Fruit fly (Drosophila melanogaster) whole organism, embryonic: ENCODE measurements around the gene ara.

Experiments
- Adf1 ChIP-seq: fragments of 200-800 bp; sonication (Bioruptor generic); IDR thresholded peaks from 2 replicates; pipeline ENCODE4 v1.3.6; 2022; ENCODE audit warnings: missing biosample characterization, missing genetic modification characterization
- Awh ChIP-seq: fragments of 200-800 bp; sonication (Bioruptor generic); IDR thresholded peaks from 2 replicates; pipeline ENCODE4, ENCODE4 v1.3.6; 2022; ENCODE audit warnings: missing biosample characterization, missing genetic modification characterization
- CG10321 ChIP-seq: fragments of 200-800 bp; sonication (Bioruptor generic); IDR thresholded peaks from 2 replicates; pipeline ENCODE4 v1.3.6; 2022; ENCODE audit warnings: missing biosample characterization, missing genetic modification characterization
- CG11247 ChIP-seq: fragments of 200-800 bp; sonication (Bioruptor generic); IDR thresholded peaks from 2 replicates; pipeline ENCODE4 v1.3.6; 2022; ENCODE audit warnings: missing biosample characterization, missing genetic modification characterization
- CG11398 ChIP-seq: fragments of 200-800 bp; sonication (Bioruptor generic); optimal IDR thresholded peaks from 2 replicates; lab custom pipeline; 2016; ENCODE audit warnings: missing biosample characterization, missing genetic modification characterization
- CG1529 ChIP-seq: fragments of 200-800 bp; sonication (Bioruptor generic); optimal IDR thresholded peaks from 3 replicates; lab custom pipeline; 2018; ENCODE audit warnings: missing biosample characterization, missing genetic modification characterization
- CG16813 ChIP-seq: fragments of 200-800 bp; sonication (Bioruptor generic); IDR thresholded peaks from 3 replicates; pipeline ENCODE4 v1.3.6; 2022; ENCODE audit warnings: missing biosample characterization, missing genetic modification characterization; ENCODE audit not compliant: partially characterized antibody
- CG17328 ChIP-seq: fragments of 200-800 bp; sonication (Bioruptor generic); IDR thresholded peaks from 2 replicates; pipeline ENCODE4 v1.3.6; 2022; ENCODE audit warnings: missing biosample characterization, missing genetic modification characterization
- CG1832 ChIP-seq: fragments of 200-800 bp; sonication (Bioruptor generic); optimal IDR thresholded peaks from 2 replicates; lab custom pipeline; 2017; ENCODE audit warnings: missing biosample characterization, mild to moderate bottlenecking, missing genetic modification characterization, inconsistent platforms
- CG32532 ChIP-seq: fragments of 200-800 bp; sonication (Bioruptor generic); IDR thresholded peaks from 2 replicates; pipeline ENCODE4 v1.3.6; 2022; ENCODE audit warnings: missing biosample characterization, missing genetic modification characterization
- CG4360 ChIP-seq: fragments of 200-800 bp; sonication (Bioruptor generic); IDR thresholded peaks from 2 replicates; pipeline ENCODE4 v1.3.6; 2022; ENCODE audit warnings: missing biosample characterization, missing genetic modification characterization
- CG5180 ChIP-seq: fragments of 200-800 bp; sonication (Bioruptor generic); optimal IDR thresholded peaks from 3 replicates; lab custom pipeline; 2017; ENCODE audit warnings: missing biosample characterization, missing genetic modification characterization, mild to moderate bottlenecking, moderate library complexity, missing genetic modification reagents
- CG6175 ChIP-seq: fragments of 200-800 bp; sonication (Bioruptor generic); IDR thresholded peaks from 3 replicates; pipeline ENCODE4 v1.3.6; 2022; ENCODE audit warnings: missing biosample characterization, missing genetic modification characterization
- CG8478 ChIP-seq: fragments of >200 bp; optimal IDR thresholded peaks from 2 replicates; lab custom pipeline; 2018
- CG8924 ChIP-seq: fragments of 200-800 bp; optimal IDR thresholded peaks from 3 replicates; lab custom pipeline; 2019; ENCODE audit warnings: missing biosample characterization, mild to moderate bottlenecking, missing genetic modification characterization, moderate library complexity
- CoRest ChIP-seq: fragments of 200-800 bp; sonication (Bioruptor generic); optimal IDR thresholded peaks from 3 replicates; lab custom pipeline; 2018; ENCODE audit warnings: missing biosample characterization, mild to moderate bottlenecking, missing genetic modification characterization, moderate library complexity
- Deaf1 ChIP-seq: fragments of 200-800 bp; optimal IDR thresholded peaks from 3 replicates; lab custom pipeline; 2019; ENCODE audit warnings: missing biosample characterization, mild to moderate bottlenecking, missing genetic modification characterization, moderate library complexity
- Dll ChIP-seq: fragments of 200-800 bp; sonication (Bioruptor generic); IDR thresholded peaks from 4 replicates; pipeline ENCODE4 v1.3.6; 2022; ENCODE audit warnings: missing biosample characterization, missing genetic modification characterization; ENCODE audit not compliant: partially characterized antibody
- Hr3 ChIP-seq: fragments of 200-800 bp; sonication (Bioruptor generic); optimal IDR thresholded peaks from 3 replicates; lab custom pipeline; 2016; ENCODE audit warnings: missing biosample characterization, missing genetic modification characterization
- Jarid2 ChIP-seq: fragments of 200-800 bp; sonication (Bioruptor generic); optimal IDR thresholded peaks from 3 replicates; lab custom pipeline; 2017; ENCODE audit warnings: mild to moderate bottlenecking, missing biosample characterization, missing genetic modification reagents, missing genetic modification characterization
- Med ChIP-seq: fragments of 200-800 bp; sonication (Bioruptor generic); peaks from one replicate; lab custom pipeline; 2016; ENCODE audit warnings: missing biosample characterization, missing genetic modification characterization, mild to moderate bottlenecking, inconsistent platforms, moderate library complexity
- Nf-YA ChIP-seq: fragments of 200-800 bp; sonication (Bioruptor generic); IDR thresholded peaks from 2 replicates; pipeline ENCODE4 v1.3.6; 2022; ENCODE audit warnings: missing biosample characterization, missing genetic modification characterization
- Nf-YB ChIP-seq: fragments of 200-800 bp; sonication (Bioruptor generic); optimal IDR thresholded peaks from 3 replicates; lab custom pipeline; 2019; ENCODE audit warnings: missing biosample characterization, mild to moderate bottlenecking, missing genetic modification characterization, moderate library complexity
- Nf-YC ChIP-seq: fragments of 200-800 bp; optimal IDR thresholded peaks from 3 replicates; lab custom pipeline; 2019; ENCODE audit warnings: missing biosample characterization, mild to moderate bottlenecking, missing genetic modification characterization, moderate library complexity
- Scr ChIP-seq: fragments of 200-800 bp; sonication (Bioruptor generic); IDR thresholded peaks from 2 replicates; pipeline ENCODE4 v1.3.6; 2022; ENCODE audit warnings: missing biosample characterization, missing genetic modification characterization; ENCODE audit not compliant: partially characterized antibody
- ara ChIP-seq: fragments of 200-800 bp; sonication (Bioruptor generic); IDR thresholded peaks from 2 replicates; pipeline ENCODE4 v1.3.6; 2022; ENCODE audit warnings: missing biosample characterization, missing genetic modification characterization
- cg ChIP-seq: fragments of 200-800 bp; sonication (Bioruptor generic); optimal IDR thresholded peaks from 3 replicates; lab custom pipeline; 2019; ENCODE audit warnings: missing biosample characterization, mild to moderate bottlenecking, missing genetic modification characterization, moderate library complexity
- ci ChIP-seq: fragments of 200-800 bp; sonication (Bioruptor generic); IDR thresholded peaks from 3 replicates; pipeline ENCODE4 v1.3.6; 2022; ENCODE audit warnings: missing biosample characterization, missing genetic modification characterization
- croc ChIP-seq: fragments of 200-800 bp; sonication (Bioruptor generic); conservative IDR thresholded peaks from 3 replicates; pipeline ENCODE4 v1.3.6; 2022; ENCODE audit warnings: missing biosample characterization, missing genetic modification characterization
- crol ChIP-seq: fragments of 200-800 bp; sonication (Bioruptor generic); IDR thresholded peaks from 2 replicates; pipeline ENCODE4 v1.3.6; 2022; ENCODE audit warnings: missing biosample characterization, missing genetic modification characterization
- ems ChIP-seq: fragments of 200-800 bp; sonication (Bioruptor generic); optimal IDR thresholded peaks from 3 replicates; lab custom pipeline; 2016; ENCODE audit warnings: missing biosample characterization, missing genetic modification characterization
- fd102C ChIP-seq: fragments of 200-800 bp; sonication (Bioruptor generic); optimal IDR thresholded peaks from 2 replicates; lab custom pipeline; 2018; ENCODE audit warnings: missing biosample characterization, mild to moderate bottlenecking, missing genetic modification characterization, moderate library complexity
- gcm2 ChIP-seq: fragments of 200-800 bp; sonication (Bioruptor generic); optimal IDR thresholded peaks from 2 replicates; lab custom pipeline; 2016; ENCODE audit warnings: missing biosample characterization, missing genetic modification characterization
- hkb ChIP-seq, 2 experiments: fragments of 200-800 bp in 1 of 2; fragments of >200 bp in 1 of 2; sonication (Bioruptor generic) in 1 of 2; IDR thresholded peaks in 1 of 2; optimal IDR thresholded peaks in 1 of 2; 2 replicates each; pipeline versions ENCODE4 v1.3.6 to Lab custom; 2017 to 2022; ENCODE audit warnings: missing biosample characterization in 1 of 2, missing genetic modification characterization in 1 of 2
- insv ChIP-seq, 2 experiments: fragments of 200-800 bp; sonication (Bioruptor generic); optimal IDR thresholded peaks; 3 replicates each; lab custom pipeline; 2016 to 2018; ENCODE audit warnings: missing biosample characterization in 2 of 2, missing genetic modification characterization in 2 of 2
- jing ChIP-seq: fragments of 200-800 bp; sonication (Bioruptor generic); optimal IDR thresholded peaks from 2 replicates; lab custom pipeline; 2018; ENCODE audit warnings: missing biosample characterization, mild to moderate bottlenecking, missing genetic modification characterization
- kni ChIP-seq: fragments of 200-800 bp; sonication (Bioruptor generic); optimal IDR thresholded peaks from 3 replicates; lab custom pipeline; 2017; ENCODE audit warnings: mild to moderate bottlenecking, missing biosample characterization, missing genetic modification reagents, missing genetic modification characterization
- lov ChIP-seq, 2 experiments: fragments of 200-800 bp in 1 of 2; fragments of >200 bp in 1 of 2; sonication (Bioruptor generic) in 1 of 2; IDR thresholded peaks in 1 of 2; optimal IDR thresholded peaks in 1 of 2; 2 replicates in 1 of 2; 3 replicates in 1 of 2; pipeline versions ENCODE4 v1.3.6 to Lab custom; 2017 to 2022; ENCODE audit warnings: missing biosample characterization in 1 of 2, missing genetic modification characterization in 1 of 2
- nerfin-1 ChIP-seq: fragments of 200-800 bp; sonication (Bioruptor generic); optimal IDR thresholded peaks from 3 replicates; lab custom pipeline; 2019; ENCODE audit warnings: missing biosample characterization, mild to moderate bottlenecking, missing genetic modification characterization, moderate library complexity
- nmo ChIP-seq: fragments of 200-800 bp; sonication (Bioruptor generic); optimal IDR thresholded peaks from 2 replicates; lab custom pipeline; 2018; ENCODE audit warnings: missing biosample characterization, mild to moderate bottlenecking, missing genetic modification characterization, moderate library complexity
- oc ChIP-seq: fragments of 200-800 bp; sonication (Bioruptor generic); optimal IDR thresholded peaks from 2 replicates; lab custom pipeline; 2018; ENCODE audit warnings: missing biosample characterization, mild to moderate bottlenecking, missing genetic modification characterization, moderate library complexity
- prd ChIP-seq, 3 experiments: fragments of >200 bp in 2 of 3; fragments of 200-800 bp in 1 of 3; sonication (Bioruptor generic) in 1 of 3; optimal IDR thresholded peaks in 2 of 3; IDR thresholded peaks in 1 of 3; 2 replicates in 2 of 3; 3 replicates in 1 of 3; pipeline versions ENCODE4 v1.3.6 to Lab custom; 2017 to 2022; ENCODE audit warnings: missing biosample characterization in 1 of 3, missing genetic modification characterization in 1 of 3
- sd ChIP-seq: fragments of 200-800 bp; sonication (Bioruptor generic); optimal IDR thresholded peaks from 3 replicates; lab custom pipeline; 2018; ENCODE audit warnings: missing biosample characterization, mild to moderate bottlenecking, missing genetic modification characterization, moderate library complexity
- sens ChIP-seq: fragments of 200-800 bp; sonication (Bioruptor generic); peaks from one replicate; lab custom pipeline; 2016; ENCODE audit warnings: missing biosample characterization, missing genetic modification characterization
- seq ChIP-seq: fragments of 200-800 bp; sonication (Bioruptor generic); IDR thresholded peaks from 2 replicates; pipeline ENCODE4 v1.3.6; 2022; ENCODE audit warnings: missing biosample characterization, missing genetic modification characterization
- sna ChIP-seq: fragments of 200-800 bp; sonication (Bioruptor generic); IDR thresholded peaks from 2 replicates; pipeline ENCODE4 v1.3.6; 2022; ENCODE audit warnings: missing biosample characterization, missing genetic modification characterization; ENCODE audit not compliant: partially characterized antibody
- sr ChIP-seq: fragments of 200-800 bp; sonication (Bioruptor generic); IDR thresholded peaks from 3 replicates; pipeline ENCODE4 v1.3.6; 2022; ENCODE audit warnings: missing biosample characterization, missing genetic modification characterization
- vvl ChIP-seq: fragments of 200-800 bp; sonication (Bioruptor generic); IDR thresholded peaks from 2 replicates; pipeline ENCODE4 v1.3.6; 2022; ENCODE audit warnings: missing biosample characterization, missing genetic modification characterization

Gene ara

DNA sequence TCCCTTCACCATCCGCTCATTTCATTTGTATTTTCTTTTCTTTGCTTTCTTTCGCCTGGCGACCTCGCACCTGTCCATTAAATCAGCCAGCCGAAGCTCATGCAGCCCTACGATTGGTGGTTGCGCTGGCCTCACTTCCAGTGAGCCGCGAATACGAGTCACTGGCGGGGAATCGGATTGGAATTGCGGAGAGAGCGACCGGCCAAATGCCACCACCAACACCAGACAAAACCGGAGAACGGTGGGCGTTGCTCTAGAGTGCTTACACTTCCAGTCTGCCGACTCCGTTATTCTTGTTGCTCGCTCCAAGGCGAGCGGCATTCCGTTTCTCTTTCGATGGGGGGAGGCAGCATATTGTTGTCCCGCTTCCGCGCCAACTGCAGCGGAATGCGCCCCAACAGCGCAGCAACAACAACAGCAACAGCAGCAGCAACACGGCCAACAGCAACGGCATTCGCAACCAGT is at the start of gene ara:
ara (plus strand) TSS at position 461 of the 465 bp plus-strand sequence.
- TF ChIP-seq sens (GFP tag; lab: Kevin White, UChicago) = peak; percentile 53
- TF ChIP-seq jing (GFP tag; lab: Kevin White, UChicago) = no peak
- TF ChIP-seq ara (GFP tag; lab: Robert Waterston, UW) = peak; percentile 32; the same call in 1 of the 2 replicates
- no peak for TF ChIP-seq lov (optimal IDR thresholded peaks at IDR 0.05; lab: Kevin White, UChicago)
- peak; percentile 23; the same call in 1 of the 3 replicates for TF ChIP-seq lov (GFP tag; IDR thresholded peaks at IDR 0.05; lab: Robert Waterston, UW)
- TF ChIP-seq CG8478 = peak; percentile 75
- peak; percentile 53 for TF ChIP-seq Jarid2
- TF ChIP-seq Nf-YA = peak; percentile 74
- peak; percentile 10; the same call in 1 of the 2 replicates for TF ChIP-seq CG32532
- TF ChIP-seq Scr = 0 out of 2 replicates have a peak, but pooled peaks have one; percentile 14
- peak; percentile 31 for TF ChIP-seq cg (GFP tag; lab: Kevin White, UChicago)
- TF ChIP-seq fd102C (GFP tag; lab: Kevin White, UChicago) = no peak
- peak in 1 of 2 experiments; percentile 24 for TF ChIP-seq insv (GFP tag; optimal IDR thresholded peaks at IDR 0.05; lab: Kevin White, UChicago)
- peak; percentile 81 for TF ChIP-seq CG1832 (GFP tag; lab: Kevin White, UChicago)
- TF ChIP-seq CG4360 = peak; percentile 95
- TF ChIP-seq nerfin-1 (tag; lab: Kevin White, UChicago) = peak; percentile 93
- TF ChIP-seq vvl (GFP tag; lab: Robert Waterston, UW) = 0 out of 2 replicates have a peak, but pooled peaks have one; percentile 20
- 0 out of 3 replicates have a peak, but pooled peaks have one; percentile 16 for TF ChIP-seq CG6175
- no peak for TF ChIP-seq CG11247
- peak; percentile 62 for TF ChIP-seq crol
- no peak for TF ChIP-seq Awh (GFP tag; lab: Robert Waterston, UW)
- TF ChIP-seq sd (tag; lab: Kevin White, UChicago) = peak; percentile 99
- peak; percentile 1 for TF ChIP-seq nmo (GFP tag; lab: Kevin White, UChicago)
- TF ChIP-seq croc (GFP tag; lab: Robert Waterston, UW) = no peak
- no peak for TF ChIP-seq CG17328 (GFP tag; lab: Robert Waterston, UW)
- peak; percentile 38; the same call in 1 of the 2 replicates for TF ChIP-seq Adf1 (GFP tag; lab: Robert Waterston, UW)
- peak; percentile 52 for TF ChIP-seq Med (GFP tag; lab: Kevin White, UChicago)
- TF ChIP-seq sr (GFP tag; lab: Robert Waterston, UW) = no peak; the same call in 2 of the 3 replicates
- TF ChIP-seq ems (GFP tag; lab: Kevin White, UChicago) = no peak
- peak; percentile 99 for TF ChIP-seq Nf-YB (GFP tag; lab: Kevin White, UChicago)
- TF ChIP-seq CG1529 (GFP tag; lab: Kevin White, UChicago) = no peak
- TF ChIP-seq CG10321 (GFP tag; lab: Robert Waterston, UW) = peak; percentile 93
- peak; percentile 23 for TF ChIP-seq oc (tag; lab: Kevin White, UChicago)
- TF ChIP-seq kni = peak; percentile 31
- TF ChIP-seq Hr3 = no peak
- no peak for TF ChIP-seq CG11398 (GFP tag; lab: Kevin White, UChicago)
- TF ChIP-seq Deaf1 (tag; lab: Kevin White, UChicago) = peak; percentile 89
- TF ChIP-seq gcm2 (GFP tag; lab: Kevin White, UChicago) = no peak
- TF ChIP-seq prd (optimal IDR thresholded peaks at IDR 0.05; lab: Kevin White, UChicago) = no peak
- TF ChIP-seq prd (GFP tag; IDR thresholded peaks at IDR 0.05; lab: Robert Waterston, UW) = no peak
- no peak for TF ChIP-seq sna
- peak; percentile 98 for TF ChIP-seq CG5180
- peak; percentile 18 for TF ChIP-seq CoRest
- no peak for TF ChIP-seq ci (GFP tag; lab: Robert Waterston, UW)
- TF ChIP-seq seq (GFP tag; lab: Robert Waterston, UW) = 0 out of 2 replicates have a peak, but pooled peaks have one; percentile 8
- no peak for TF ChIP-seq hkb (optimal IDR thresholded peaks at IDR 0.05; lab: Kevin White, UChicago)
- 0 out of 2 replicates have a peak, but pooled peaks have one; percentile 23 for TF ChIP-seq hkb (GFP tag; IDR thresholded peaks at IDR 0.05; lab: Robert Waterston, UW)
- TF ChIP-seq CG16813 = 0 out of 3 replicates have a peak, but pooled peaks have one; percentile 31
- TF ChIP-seq Dll (GFP tag; lab: Robert Waterston, UW) = 0 out of 4 replicates have a peak, but pooled peaks have one; percentile 12
- no peak for TF ChIP-seq CG8924 (tag; lab: Kevin White, UChicago)
- TF ChIP-seq Nf-YC (tag; lab: Kevin White, UChicago) = peak; percentile 99
